Fruit fly (Drosophila melanogaster) whole organism, prepupa: ENCODE measurements around the gene temp.

Source experiments
- Blimp-1 ChIP-seq: fragments of 200-800 bp; sonication (Bioruptor generic); optimal IDR thresholded peaks from 3 replicates; lab custom pipeline; 2017; ENCODE audit warnings: missing biosample characterization, missing genetic modification characterization, mild to moderate bottlenecking, moderate library complexity, missing genetic modification reagents
- CG6854 ChIP-seq: fragments of 200-800 bp; sonication (Bioruptor generic); optimal IDR thresholded peaks from 2 replicates; lab custom pipeline; 2017; ENCODE audit warnings: missing biosample characterization, mild to moderate bottlenecking, missing genetic modification characterization
- CG7368 ChIP-seq: fragments of 200-800 bp; sonication (Bioruptor generic); optimal IDR thresholded peaks from 3 replicates; lab custom pipeline; 2016; ENCODE audit warnings: missing biosample characterization, missing genetic modification characterization
- Eip93F ChIP-seq: fragments of 200-800 bp; sonication (Bioruptor generic); optimal IDR thresholded peaks from 2 replicates; lab custom pipeline; 2016; ENCODE audit warnings: missing biosample characterization, mild to moderate bottlenecking, missing genetic modification characterization
- OdsH ChIP-seq: fragments of 200-800 bp; sonication (Bioruptor generic); optimal IDR thresholded peaks from 3 replicates; lab custom pipeline; 2016; ENCODE audit warnings: missing biosample characterization, missing genetic modification characterization
- cyc ChIP-seq: fragments of 200-800 bp; sonication (Bioruptor generic); optimal IDR thresholded peaks from 3 replicates; lab custom pipeline; 2016; ENCODE audit warnings: missing biosample characterization, missing genetic modification characterization
- dac ChIP-seq: fragments of 200-800 bp; sonication (Bioruptor generic); optimal IDR thresholded peaks from 2 replicates; lab custom pipeline; 2017; ENCODE audit warnings: missing biosample characterization, mild to moderate bottlenecking, missing genetic modification characterization
- dsx ChIP-seq: fragments of 200-800 bp; optimal IDR thresholded peaks from 3 replicates; lab custom pipeline; 2019; ENCODE audit warnings: missing biosample characterization, mild to moderate bottlenecking, missing genetic modification characterization, moderate library complexity; ENCODE audit not compliant: poor library complexity, severe bottlenecking
- fkh ChIP-seq: fragments of 200-800 bp; sonication (Bioruptor generic); optimal IDR thresholded peaks from 3 replicates; lab custom pipeline; 2017; ENCODE audit warnings: missing biosample characterization, mild to moderate bottlenecking, missing genetic modification characterization, moderate library complexity
- net ChIP-seq: fragments of 200-800 bp; sonication (Bioruptor generic); optimal IDR thresholded peaks from 3 replicates; lab custom pipeline; 2016; ENCODE audit warnings: missing biosample characterization, missing genetic modification characterization
- pdm3 ChIP-seq: fragments of 200-800 bp; sonication (Bioruptor generic); optimal IDR thresholded peaks from 3 replicates; lab custom pipeline; 2016; ENCODE audit warnings: missing biosample characterization, missing genetic modification characterization
- spab ChIP-seq: fragments of 200-800 bp; sonication (Bioruptor generic); optimal IDR thresholded peaks from 2 replicates; lab custom pipeline; 2017; ENCODE audit warnings: missing biosample characterization, mild to moderate bottlenecking, missing genetic modification characterization, missing genetic modification reagents
- topi ChIP-seq: fragments of 200-800 bp; sonication (Bioruptor generic); optimal IDR thresholded peaks from 3 replicates; lab custom pipeline; 2016; ENCODE audit warnings: missing biosample characterization, missing genetic modification characterization

dm6 chrX:2269822-2270556 is 7.7 kb upstream of the temp start:
- TF ChIP-seq Blimp-1 (GFP tag; lab: Kevin White, UChicago) (no peak), fkh (GFP tag; lab: Kevin White, UChicago) (peak; percentile 67), net (GFP tag; lab: Kevin White, UChicago) (peak; percentile 48), topi (GFP tag; lab: Kevin White, UChicago) (peak; percentile 40), dac (GFP tag; lab: Kevin White, UChicago) (peak; percentile 45), OdsH (GFP tag; lab: Kevin White, UChicago) (peak; percentile 50), CG7368 (GFP tag; lab: Kevin White, UChicago) (peak; percentile 20), cyc (GFP tag; lab: Kevin White, UChicago) (peak; percentile 60), dsx (GFP tag; lab: Kevin White, UChicago) (no peak), CG6854 (GFP tag; lab: Kevin White, UChicago) (peak; percentile 28), Eip93F (no peak), spab (GFP tag; lab: Kevin White, UChicago) (no peak), pdm3 (GFP tag; lab: Kevin White, UChicago) (peak; percentile 51)
